Worm (Caenorhabditis elegans): Measurements from ENCODE around the gene lmd-3.

DNA sequence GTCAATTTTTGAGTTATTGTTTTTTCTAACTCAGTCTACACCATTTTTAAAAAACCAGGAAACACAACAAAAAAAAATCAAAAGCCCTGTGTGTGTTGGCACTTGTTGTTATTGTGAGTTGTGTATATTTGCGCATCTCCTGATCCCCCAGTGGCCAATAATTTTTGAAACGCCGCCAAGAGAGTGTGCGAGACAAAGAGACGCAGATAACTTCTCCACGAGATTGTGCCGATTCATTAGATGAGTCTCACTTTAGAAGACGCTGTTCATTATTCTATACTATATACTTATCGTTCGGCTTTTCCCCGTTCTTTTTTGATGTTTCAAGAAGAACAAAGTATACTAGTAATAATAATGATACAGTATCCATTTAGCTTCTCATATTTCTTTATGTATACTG, 6.1 kb upstream of the lmd-3 start:
- TF ChIP-seq him-1 (tag; optimal IDR thresholded peaks at IDR 0.05) (no peak), W03F9.2 (tag; optimal IDR thresholded peaks at IDR 0.05) (no peak), dao-5 (tag; optimal IDR thresholded peaks at IDR 0.05) (no peak)
